Worm (Caenorhabditis elegans) whole organism, L4 larva: Measurements from ENCODE around the gene srx-105.

Experiments
- F44E2.7 ChIP-seq: fragments of 200-800 bp; sonication (Bioruptor generic); IDR thresholded peaks from 2 replicates; pipeline ENCODE4 v2.1.2; 2022; ENCODE audit warnings: missing genetic modification characterization, missing compliant biosample characterization
- R02D3.7 ChIP-seq: fragments of 150-350 bp; sonication (generic microtip); optimal IDR thresholded peaks from 3 replicates; lab custom pipeline; 2014; ENCODE audit warnings: missing biosample characterization, missing genetic modification characterization
- aha-1 ChIP-seq: fragments of 150-350 bp; peaks from one replicate; lab custom pipeline; 2014; ENCODE audit warnings: missing biosample characterization, missing genetic modification characterization
- dmd-9 ChIP-seq: fragments of 200-800 bp; sonication (Bioruptor generic); IDR thresholded peaks from 2 replicates; pipeline ENCODE4 v1.3.6; 2022; ENCODE audit warnings: missing genetic modification reagents, missing genetic modification characterization, missing compliant biosample characterization
- jun-1 ChIP-seq: fragments of 150-350 bp; optimal IDR thresholded peaks from 2 replicates; lab custom pipeline; 2014; ENCODE audit warnings: missing biosample characterization, missing genetic modification reagents, missing genetic modification characterization
- lin-39 ChIP-seq: fragments of 150-350 bp; optimal IDR thresholded peaks from 2 replicates; lab custom pipeline; 2014; ENCODE audit warnings: missing biosample characterization, missing genetic modification reagents, missing genetic modification characterization
- lir-3 ChIP-seq: sonication (generic microtip); optimal IDR thresholded peaks from 2 replicates; lab custom pipeline; 2016; ENCODE audit warnings: mild to moderate bottlenecking, missing genetic modification characterization, missing compliant biosample characterization
- lsy-2 ChIP-seq, 2 experiments: fragments of 150-350 bp in 1 of 2; sonication (generic microtip) in 1 of 2; optimal IDR thresholded peaks; 2 replicates each; lab custom pipeline; 2014 to 2017; ENCODE audit warnings: missing biosample characterization in 2 of 2, missing genetic modification characterization in 2 of 2
- nhr-111 ChIP-seq: fragments of 200-800 bp; sonication (Bioruptor generic); optimal IDR thresholded peaks from 2 replicates; lab custom pipeline; 2018; ENCODE audit warnings: mild to moderate bottlenecking, missing genetic modification characterization, missing compliant biosample characterization
- nhr-42 ChIP-seq: fragments of 200-800 bp; sonication (Bioruptor generic); IDR thresholded peaks from 2 replicates; pipeline ENCODE4 v1.3.6; 2022; ENCODE audit warnings: missing genetic modification characterization, missing compliant biosample characterization
- nhr-76 ChIP-seq: fragments of 150-350 bp; optimal IDR thresholded peaks from 2 replicates; lab custom pipeline; 2014; ENCODE audit warnings: missing biosample characterization, missing genetic modification characterization
- zfp-2 ChIP-seq: sonication (generic microtip); optimal IDR thresholded peaks from 2 replicates; lab custom pipeline; 2016; ENCODE audit warnings: mild to moderate bottlenecking, missing genetic modification characterization, missing compliant biosample characterization

ce11 chrII:3675176-3675575, 26.0 kb downstream of the srx-105 start, which contains the start of gene F19B10.2:
- TF ChIP-seq nhr-76 (no peak), lir-3 (tag; lab: Kevin White, UChicago) (no peak), aha-1 (no peak), zfp-2 (tag; lab: Kevin White, UChicago) (no peak), F44E2.7 (GFP tag; lab: Robert Waterston, UW) (no peak), nhr-42 (GFP tag; lab: Robert Waterston, UW) (no peak), lsy-2 (tag; optimal IDR thresholded peaks at IDR 0.05; lab: Kevin White, UChicago) (no peak), lin-39 (tag; lab: Kevin White, UChicago) (no peak), nhr-111 (GFP tag; lab: Kevin White, UChicago) (no peak), R02D3.7 (tag; lab: Kevin White, UChicago) (no peak), jun-1 (no peak), dmd-9 (GFP tag; lab: Robert Waterston, UW) (no peak)
